Worm (Caenorhabditis elegans) whole organism, early embryonic: ENCODE results near the gene gon-4.

Source experiments
- B0310.2 ChIP-seq: sonication (generic microtip); optimal IDR thresholded peaks from 2 replicates; lab custom pipeline; 2016; ENCODE audit warnings: mild to moderate bottlenecking, missing genetic modification characterization, missing compliant biosample characterization
- F13C5.2 ChIP-seq: sonication (generic microtip); optimal IDR thresholded peaks from 2 replicates; lab custom pipeline; 2017; ENCODE audit warnings: mild to moderate bottlenecking, missing genetic modification characterization, inconsistent platforms, missing compliant biosample characterization
- aly-1 ChIP-seq: sonication (generic microtip); optimal IDR thresholded peaks from 2 replicates; lab custom pipeline; 2016; ENCODE audit warnings: missing genetic modification characterization, missing compliant biosample characterization
- ama-1 ChIP-seq: fragments of 150-350 bp; optimal IDR thresholded peaks from 2 replicates; lab custom pipeline; 2014
- ceh-13 ChIP-seq: fragments of 200-800 bp; sonication (Bioruptor generic); optimal IDR thresholded peaks from 2 replicates; lab custom pipeline; 2018; ENCODE audit warnings: mild to moderate bottlenecking, missing genetic modification characterization, missing compliant biosample characterization
- ceh-36 ChIP-seq: sonication (generic microtip); optimal IDR thresholded peaks from 2 replicates; lab custom pipeline; 2016; ENCODE audit warnings: missing genetic modification characterization, inconsistent platforms, missing compliant biosample characterization
- ets-7 ChIP-seq: sonication (generic microtip); optimal IDR thresholded peaks from 2 replicates; lab custom pipeline; 2016; ENCODE audit warnings: missing genotype, missing genetic modification characterization, missing compliant biosample characterization
- flt-1 ChIP-seq: fragments of 200-800 bp; sonication (Bioruptor generic); IDR thresholded peaks from 2 replicates; pipeline ENCODE4 v1.3.6; 2022; ENCODE audit warnings: missing genetic modification characterization, missing compliant biosample characterization
- hmbx-1 ChIP-seq: sonication (generic microtip); optimal IDR thresholded peaks from 2 replicates; lab custom pipeline; 2016; ENCODE audit warnings: mild to moderate bottlenecking, missing genetic modification characterization, missing compliant biosample characterization
- hmg-4 ChIP-seq: fragments of 200-800 bp; sonication (Bioruptor generic); optimal IDR thresholded peaks from 2 replicates; lab custom pipeline; 2018; ENCODE audit warnings: mild to moderate bottlenecking, missing genetic modification characterization, missing compliant biosample characterization
- hnd-1 ChIP-seq: sonication (generic microtip); optimal IDR thresholded peaks from 2 replicates; lab custom pipeline; 2016; ENCODE audit warnings: missing genetic modification characterization, missing compliant biosample characterization
- pes-1 ChIP-seq: fragments of 200-800 bp; sonication (Bioruptor generic); IDR thresholded peaks from 2 replicates; pipeline ENCODE4 v1.3.6; 2022; ENCODE audit warnings: missing genetic modification reagents, missing genetic modification characterization, missing compliant biosample characterization
- scrt-1 ChIP-seq: fragments of 200-800 bp; sonication (Bioruptor generic); IDR thresholded peaks from 2 replicates; pipeline ENCODE4 v1.3.6; 2022; ENCODE audit warnings: missing genetic modification characterization, missing compliant biosample characterization
- sea-1 ChIP-seq: fragments of 200-800 bp; sonication (Bioruptor generic); conservative IDR thresholded peaks from 2 replicates; pipeline ENCODE4 v1.3.6; 2022; ENCODE audit warnings: missing genetic modification characterization, missing compliant biosample characterization
- tbx-11 ChIP-seq: fragments of 200-800 bp; sonication (Bioruptor generic); IDR thresholded peaks from 2 replicates; pipeline ENCODE4 v1.3.6; 2022; ENCODE audit warnings: missing genetic modification characterization, missing compliant biosample characterization
- tbx-37 ChIP-seq: fragments of 200-800 bp; sonication (Bioruptor generic); conservative IDR thresholded peaks from 2 replicates; pipeline ENCODE4 v1.3.6; 2022; ENCODE audit warnings: missing genetic modification reagents, missing genetic modification characterization, missing compliant biosample characterization
- tra-4 ChIP-seq: sonication (generic microtip); optimal IDR thresholded peaks from 2 replicates; lab custom pipeline; 2017; ENCODE audit warnings: missing genetic modification characterization, missing compliant biosample characterization

gon-4 gene

DNA sequence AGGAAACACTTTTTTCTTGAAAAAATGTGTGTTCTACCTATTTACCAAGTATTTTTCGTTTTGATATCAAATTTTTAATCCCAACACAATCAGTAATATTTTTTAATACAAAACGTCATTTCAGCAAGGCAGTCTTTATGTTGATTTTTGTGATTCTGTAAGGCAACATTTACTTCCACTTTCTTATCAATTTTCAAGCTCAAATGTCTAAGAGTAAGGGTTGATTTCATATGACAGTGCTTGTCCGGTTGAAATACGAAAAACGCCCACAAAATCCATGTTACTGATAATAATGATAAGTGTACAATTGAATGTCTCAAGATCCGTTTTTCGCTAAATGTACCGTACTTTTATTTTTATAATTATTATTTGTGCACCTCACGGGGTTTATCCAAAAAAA lies 38.5 kb downstream of the gon-4 start:
- TF ChIP-seq tbx-37 (GFP tag; lab: Robert Waterston, UW) (no peak), sea-1 (GFP tag; lab: Robert Waterston, UW) (no peak), tbx-11 (GFP tag; lab: Robert Waterston, UW) (no peak), flt-1 (GFP tag; lab: Robert Waterston, UW) (no peak), pes-1 (GFP tag; lab: Robert Waterston, UW) (no peak), tra-4 (tag; lab: Kevin White, UChicago) (no peak)

- TF ChIP-seq pes-1 (GFP tag; lab: Robert Waterston, UW) = no peak
- TF ChIP-seq ama-1 (lab: Kevin White, UChicago) = no peak
These were observed 41.4 kb downstream of the gon-4 start, which contains the start of gene ech-8 for ce11 chrIV:10239045-10239444. TSS of gene ech-8 (minus strand) at chrIV:10239176.

DNA sequence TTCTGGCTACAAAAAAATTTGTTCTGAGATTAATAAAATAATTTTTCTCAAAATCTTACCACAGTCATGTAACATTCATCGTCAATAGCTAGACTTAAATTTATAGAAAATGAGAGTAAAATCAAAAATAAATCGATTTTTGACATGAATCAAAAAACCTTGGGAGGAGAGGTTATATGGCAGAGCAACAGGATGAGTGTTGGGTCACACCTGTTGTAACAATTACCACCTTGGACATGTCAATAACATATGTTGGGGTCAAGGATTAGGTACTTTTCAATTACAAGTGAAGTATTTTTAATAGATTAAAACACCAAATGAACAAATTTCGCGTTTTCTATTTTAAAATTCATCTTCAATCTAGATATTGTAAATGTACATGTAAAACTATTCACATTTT lies 44.0 kb downstream of the gon-4 start, which contains the start of gene lipl-7:
TSS of gene lipl-7 (minus strand) at position 165 of the 400 bp plus-strand sequence.
- no peak for TF ChIP-seq F13C5.2 (tag; lab: Kevin White, UChicago)
- TF ChIP-seq flt-1 (GFP tag; lab: Robert Waterston, UW) = no peak
- no peak for TF ChIP-seq hnd-1
- TF ChIP-seq pes-1 (GFP tag; lab: Robert Waterston, UW) = no peak
- no peak for TF ChIP-seq scrt-1 (GFP tag; lab: Robert Waterston, UW)
- TF ChIP-seq hmg-4 = no peak
- no peak for TF ChIP-seq hmbx-1

DNA sequence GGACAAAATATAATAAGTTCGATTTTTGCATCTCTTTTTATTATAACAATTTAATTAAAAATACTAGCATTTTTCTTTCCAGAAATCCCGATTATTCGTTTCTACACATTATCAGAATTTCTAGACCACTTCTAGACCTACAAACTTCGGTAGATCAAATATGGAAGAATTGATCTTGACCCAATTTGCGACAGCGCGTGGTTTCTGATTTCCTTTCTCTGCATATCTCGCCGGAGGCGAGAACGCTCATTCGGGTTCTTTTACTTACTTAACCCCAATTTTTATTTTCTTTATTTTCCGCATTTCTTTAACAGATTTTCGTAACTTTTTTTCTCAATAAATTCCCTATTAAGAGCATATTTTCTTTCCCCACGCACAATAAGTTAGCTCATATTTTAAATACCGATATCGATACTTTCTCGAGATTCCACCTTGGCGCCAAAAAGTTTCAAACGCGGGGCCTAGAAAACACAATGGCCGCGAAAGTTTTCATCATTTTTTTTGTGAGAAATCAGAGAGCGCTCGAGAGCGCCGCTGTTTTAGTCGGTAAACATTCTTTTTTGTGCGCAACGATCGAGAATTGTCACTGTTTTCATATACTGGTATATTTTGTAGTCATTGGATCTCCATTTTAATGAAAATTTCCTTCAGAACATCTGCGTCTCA lies 45.0 kb downstream of the gon-4 start:
- TF ChIP-seq tbx-37 (GFP tag; lab: Robert Waterston, UW) (no peak), hmbx-1 (no peak)

DNA sequence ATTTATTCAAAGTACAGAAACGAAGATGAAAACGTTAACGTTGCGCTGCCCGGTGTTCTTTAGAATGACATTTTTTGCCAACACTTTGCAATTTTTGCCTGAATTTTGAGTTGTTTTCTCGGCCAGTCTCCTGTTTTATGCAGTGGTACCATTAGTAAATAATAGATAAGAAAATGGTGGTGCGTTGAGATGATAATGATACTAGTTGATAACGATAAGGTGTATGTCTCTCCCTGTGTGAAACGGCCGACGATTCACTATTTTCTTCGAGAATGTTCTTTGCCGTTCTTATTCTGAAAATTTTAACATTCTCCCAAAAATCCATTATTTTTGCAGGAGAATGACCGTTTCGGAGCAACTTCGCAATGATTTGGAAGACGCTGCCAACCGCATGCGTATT lies 45.7 kb downstream of the gon-4 start, which contains the start of gene tkt-1:
TSS of gene tkt-1 (plus strand) at position 337 of the 400 bp plus-strand sequence.
- TF ChIP-seq pes-1 (GFP tag; lab: Robert Waterston, UW) (no peak), aly-1 (tag; lab: Kevin White, UChicago) (no peak), hnd-1 (no peak), tbx-37 (GFP tag; lab: Robert Waterston, UW) (no peak), flt-1 (GFP tag; lab: Robert Waterston, UW) (no peak)

- TF ChIP-seq B0310.2 (tag; lab: Kevin White, UChicago) (no peak), scrt-1 (GFP tag; lab: Robert Waterston, UW) (no peak), pes-1 (GFP tag; lab: Robert Waterston, UW) (no peak), tbx-11 (GFP tag; lab: Robert Waterston, UW) (no peak), flt-1 (GFP tag; lab: Robert Waterston, UW) (no peak), ceh-13 (GFP tag; lab: Kevin White, UChicago) (no peak), hmbx-1 (no peak), F13C5.2 (tag; lab: Kevin White, UChicago) (no peak), hnd-1 (no peak), tra-4 (tag; lab: Kevin White, UChicago) (no peak), ceh-36 (tag; lab: Kevin White, UChicago) (no peak), hmg-4 (no peak), ama-1 (lab: Kevin White, UChicago) (no peak), aly-1 (tag; lab: Kevin White, UChicago) (no peak), ets-7 (tag; lab: Kevin White, UChicago) (no peak), tbx-37 (GFP tag; lab: Robert Waterston, UW) (no peak), sea-1 (GFP tag; lab: Robert Waterston, UW) (no peak)
These were observed 48.1 kb downstream of the gon-4 start, which contains the start of gene F01G10.10 for ce11 chrIV:10245666-10246210. TSS of gene F01G10.10 (plus strand) at chrIV:10246160.

- TF ChIP-seq tra-4 (tag; lab: Kevin White, UChicago) (no peak), ceh-36 (tag; lab: Kevin White, UChicago) (no peak), pes-1 (GFP tag; lab: Robert Waterston, UW) (no peak), hnd-1 (no peak), hmg-4 (no peak), aly-1 (tag; lab: Kevin White, UChicago) (no peak), scrt-1 (GFP tag; lab: Robert Waterston, UW) (no peak), tbx-11 (GFP tag; lab: Robert Waterston, UW) (no peak), hmbx-1 (no peak), ceh-13 (GFP tag; lab: Kevin White, UChicago) (no peak), sea-1 (GFP tag; lab: Robert Waterston, UW) (no peak), ets-7 (tag; lab: Kevin White, UChicago) (no peak), tbx-37 (GFP tag; lab: Robert Waterston, UW) (no peak), ama-1 (lab: Kevin White, UChicago) (no peak), flt-1 (GFP tag; lab: Robert Waterston, UW) (no peak), F13C5.2 (tag; lab: Kevin White, UChicago) (no peak), B0310.2 (tag; lab: Kevin White, UChicago) (no peak)
These were observed 53.0 kb downstream of the gon-4 start, which contains the start of gene daf-14 for ce11 chrIV:10250577-10251075. TSS of gene daf-14 (plus strand) at chrIV:10250627.

- TF ChIP-seq hnd-1 (no peak), B0310.2 (tag; lab: Kevin White, UChicago) (no peak), ceh-13 (GFP tag; lab: Kevin White, UChicago) (no peak), tbx-37 (GFP tag; lab: Robert Waterston, UW) (no peak), ama-1 (lab: Kevin White, UChicago) (no peak), tra-4 (tag; lab: Kevin White, UChicago) (no peak), aly-1 (tag; lab: Kevin White, UChicago) (no peak), hmbx-1 (no peak)
These were observed 53.6 kb downstream of the gon-4 start for ce11 chrIV:10251261-10251660.
